Worm (Caenorhabditis elegans): ENCODE results near the gene F29B9.1.
A peak's percentile ranks its signal among the peaks of the same experiment; 100 is the strongest.

Gene F29B9.1

ce11 chrIV:4652962-4653361 is 12.2 kb upstream of the F29B9.1 start, which contains the start of gene psr-1:
TSS of gene psr-1 (plus strand) at chrIV:4653262.
- no peak for TF ChIP-seq odd-2 (tag; optimal IDR thresholded peaks at IDR 0.05)
- no peak for TF ChIP-seq elt-4 (tag; optimal IDR thresholded peaks at IDR 0.05)

- TF ChIP-seq unc-3 (GFP tag; conservative IDR thresholded peaks at IDR 0.05) = no peak
- TF ChIP-seq unc-3 (tag; optimal IDR thresholded peaks at IDR 0.05) = no peak
- no peak for TF ChIP-seq ceh-9 (tag; optimal IDR thresholded peaks at IDR 0.05)
- no peak for TF ChIP-seq pha-2 (tag; optimal IDR thresholded peaks at IDR 0.05)
- no peak for TF ChIP-seq hlh-6 (tag; optimal IDR thresholded peaks at IDR 0.05)
- no peak for TF ChIP-seq npax-4 (tag; optimal IDR thresholded peaks at IDR 0.05)
- TF ChIP-seq pha-4 (tag; optimal IDR thresholded peaks at IDR 0.05) = no peak
- no peak for TF ChIP-seq fkh-6 (tag; optimal IDR thresholded peaks at IDR 0.05)
- no peak for TF ChIP-seq nhr-232 (tag; optimal IDR thresholded peaks at IDR 0.05)
- no peak for TF ChIP-seq ceh-30 (tag; optimal IDR thresholded peaks at IDR 0.05)
- no peak for TF ChIP-seq eyg-1 (tag; optimal IDR thresholded peaks at IDR 0.05)
- no peak for TF ChIP-seq hlh-13 (GFP tag; optimal IDR thresholded peaks at IDR 0.05)
- TF ChIP-seq ets-4 (tag; optimal IDR thresholded peaks at IDR 0.05) = no peak
- no peak for TF ChIP-seq elt-4 (tag; optimal IDR thresholded peaks at IDR 0.05)
- TF ChIP-seq pax-1 (tag; optimal IDR thresholded peaks at IDR 0.05) = no peak
- no peak for TF ChIP-seq ceh-2 (tag; optimal IDR thresholded peaks at IDR 0.05)
- no peak for TF ChIP-seq lin-11 (tag; optimal IDR thresholded peaks at IDR 0.05)
- TF ChIP-seq hlh-15 (tag; optimal IDR thresholded peaks at IDR 0.05) = no peak
Observed at ce11 chrIV:4653708-4654107, 11.5 kb upstream of the F29B9.1 start.

- TF ChIP-seq ceh-34 (tag; optimal IDR thresholded peaks at IDR 0.05) (peak; percentile 34), pag-3 (tag; optimal IDR thresholded peaks at IDR 0.05; ENCODE audit: borderline replicate concordance) (no peak), hlh-6 (tag; optimal IDR thresholded peaks at IDR 0.05) (peak; percentile 64), T23F11.4 (GFP tag; optimal IDR thresholded peaks at IDR 0.05) (no peak), sdc-2 (tag; optimal IDR thresholded peaks at IDR 0.05) (peak; percentile 53)
Observed at ce11 chrIV:4655979-4656378, 9.2 kb upstream of the F29B9.1 start.

ce11 chrIV:4656380-4656779 is 8.8 kb upstream of the F29B9.1 start:
- TF ChIP-seq nhr-232 (tag; optimal IDR thresholded peaks at IDR 0.05) = no peak
- TF ChIP-seq Y22D7AL.16 (tag; optimal IDR thresholded peaks at IDR 0.05) = no peak
- TF ChIP-seq odd-2 (tag; optimal IDR thresholded peaks at IDR 0.05) = no peak
- TF ChIP-seq pat-9 (tag; optimal IDR thresholded peaks at IDR 0.05) = no peak
- no peak for TF ChIP-seq dve-1 (tag; optimal IDR thresholded peaks at IDR 0.05)
- TF ChIP-seq ama-1 (optimal IDR thresholded peaks at IDR 0.05) = no peak
- no peak for TF ChIP-seq ceh-14 (tag; optimal IDR thresholded peaks at IDR 0.05)
- TF ChIP-seq npax-4 (tag; optimal IDR thresholded peaks at IDR 0.05) = no peak
- no peak for TF ChIP-seq fkh-6 (tag; optimal IDR thresholded peaks at IDR 0.05)
- no peak for TF ChIP-seq ceh-9 (tag; optimal IDR thresholded peaks at IDR 0.05)
- no peak for TF ChIP-seq ceh-2 (tag; optimal IDR thresholded peaks at IDR 0.05)
- no peak for TF ChIP-seq ceh-24 (tag; optimal IDR thresholded peaks at IDR 0.05)
- no peak for TF ChIP-seq ceh-45 (GFP tag; IDR thresholded peaks at IDR 0.05)
- no peak for TF ChIP-seq ztf-16 (tag; optimal IDR thresholded peaks at IDR 0.05)

- TF ChIP-seq hlh-15 (tag; optimal IDR thresholded peaks at IDR 0.05) (no peak), sdc-2 (tag; optimal IDR thresholded peaks at IDR 0.05) (no peak), odd-2 (tag; optimal IDR thresholded peaks at IDR 0.05) (no peak), nfya-1 (tag; optimal IDR thresholded peaks at IDR 0.05) (no peak), ceh-22 (tag; optimal IDR thresholded peaks at IDR 0.05) (no peak), pat-9 (tag; optimal IDR thresholded peaks at IDR 0.05) (no peak), che-1 (tag; optimal IDR thresholded peaks at IDR 0.05) (no peak), ceh-18 (tag; optimal IDR thresholded peaks at IDR 0.05) (no peak), eyg-1 (tag; optimal IDR thresholded peaks at IDR 0.05) (no peak), unc-86 (tag; optimal IDR thresholded peaks at IDR 0.05) (no peak), fkh-6 (tag; optimal IDR thresholded peaks at IDR 0.05) (no peak), zip-5 (tag; optimal IDR thresholded peaks at IDR 0.05) (no peak), T23F11.4 (GFP tag; optimal IDR thresholded peaks at IDR 0.05) (no peak), lin-11 (tag; optimal IDR thresholded peaks at IDR 0.05) (no peak), F13H6.1 (tag; optimal IDR thresholded peaks at IDR 0.05) (no peak), mec-3 (tag; optimal IDR thresholded peaks at IDR 0.05; ENCODE audit: borderline replicate concordance) (no peak), hlh-8 (tag; optimal IDR thresholded peaks at IDR 0.05) (no peak), unc-55 (GFP tag; optimal IDR thresholded peaks at IDR 0.05) (no peak)
Observed at ce11 chrIV:4657874-4658273, 7.3 kb upstream of the F29B9.1 start, which contains the start of gene col-111. TSS of gene col-111 (minus strand) at chrIV:4657974.
